Worm (Caenorhabditis elegans) whole organism, L1 larva: Measurements from ENCODE around the gene M60.6.

Source experiments
- C04F5.9 ChIP-seq: sonication (generic microtip); optimal IDR thresholded peaks from 2 replicates; lab custom pipeline; 2016; ENCODE audit warnings: missing genetic modification characterization, missing compliant biosample characterization
- F16B12.6 ChIP-seq: fragments of 150-350 bp; optimal IDR thresholded peaks from 2 replicates; lab custom pipeline; 2014; ENCODE audit warnings: missing biosample characterization, missing genetic modification characterization
- Y116A8C.19 ChIP-seq: sonication (generic microtip); optimal IDR thresholded peaks from 2 replicates; lab custom pipeline; 2016; ENCODE audit warnings: missing compliant biosample characterization, missing genetic modification characterization, borderline replicate concordance
- aha-1 ChIP-seq: fragments of 150-350 bp; optimal IDR thresholded peaks from 2 replicates; lab custom pipeline; 2014; ENCODE audit warnings: missing biosample characterization, missing genetic modification characterization
- alr-1 ChIP-seq: fragments of 200-800 bp; sonication (Bioruptor generic); optimal IDR thresholded peaks from 2 replicates; lab custom pipeline; 2018; ENCODE audit warnings: borderline replicate concordance, mild to moderate bottlenecking, missing genetic modification characterization, missing compliant biosample characterization
- blmp-1 ChIP-seq: fragments of 150-350 bp; optimal IDR thresholded peaks from 2 replicates; lab custom pipeline; 2014; ENCODE audit warnings: missing biosample characterization, missing genetic modification characterization
- ceh-8 ChIP-seq: fragments of 200-800 bp; sonication (Bioruptor generic); optimal IDR thresholded peaks from 2 replicates; lab custom pipeline; 2018; ENCODE audit warnings: mild to moderate bottlenecking, missing genetic modification characterization, moderate library complexity, missing compliant biosample characterization
- ceh-82 ChIP-seq, 3 experiments: fragments of 150-350 bp in 1 of 3; sonication (generic microtip) in 2 of 3; optimal IDR thresholded peaks; 2 replicates each; lab custom pipeline; 2014 to 2017; ENCODE audit warnings: missing biosample characterization in 3 of 3, missing genetic modification characterization in 3 of 3
- ceh-88 ChIP-seq: fragments of 200-800 bp; sonication (Bioruptor generic); IDR thresholded peaks from 2 replicates; pipeline ENCODE4 v1.3.6; 2022; ENCODE audit warnings: missing genetic modification characterization, missing compliant biosample characterization
- ces-1 ChIP-seq: fragments of 150-350 bp; optimal IDR thresholded peaks from 2 replicates; lab custom pipeline; 2014; ENCODE audit warnings: missing biosample characterization, missing genetic modification reagents, missing genetic modification characterization
- dpl-1 ChIP-seq, 3 experiments: fragments of 150-350 bp in 2 of 3; sonication (generic microtip) in 1 of 3; optimal IDR thresholded peaks; 2 replicates each; lab custom pipeline; 2014 to 2017; ENCODE audit warnings: missing biosample characterization in 3 of 3, missing genetic modification characterization in 3 of 3, missing genetic modification reagents in 3 of 3
- efl-1 ChIP-seq, 4 experiments: fragments of 150-350 bp; optimal IDR thresholded peaks in 3 of 4; peaks in 1 of 4; 1 replicate in 1 of 4; 2 replicates in 3 of 4; lab custom pipeline; 2014; ENCODE audit warnings: missing biosample characterization in 2 of 4, missing genetic modification characterization in 2 of 4, missing genetic modification reagents in 2 of 4
- efl-3 ChIP-seq: fragments of 200-800 bp; sonication (Bioruptor generic); optimal IDR thresholded peaks from 2 replicates; lab custom pipeline; 2018; ENCODE audit warnings: mild to moderate bottlenecking, missing genetic modification characterization, missing compliant biosample characterization
- egl-13 ChIP-seq: sonication (generic microtip); optimal IDR thresholded peaks from 2 replicates; lab custom pipeline; 2016; ENCODE audit warnings: missing genotype, missing genetic modification reagents, missing genetic modification characterization, missing compliant biosample characterization
- ets-5 ChIP-seq: fragments of 200-800 bp; sonication (Bioruptor generic); IDR thresholded peaks from 2 replicates; pipeline ENCODE4 v1.3.6; 2022; ENCODE audit warnings: missing genetic modification characterization, missing compliant biosample characterization
- fkh-10 ChIP-seq: sonication (generic microtip); optimal IDR thresholded peaks from 2 replicates; lab custom pipeline; 2017; ENCODE audit warnings: missing biosample characterization, missing genetic modification reagents, missing genetic modification characterization
- fkh-4 ChIP-seq: sonication (generic microtip); optimal IDR thresholded peaks from 2 replicates; lab custom pipeline; 2016; ENCODE audit warnings: missing compliant biosample characterization, missing genetic modification characterization, borderline replicate concordance
- fos-1 ChIP-seq: fragments of 150-350 bp; optimal IDR thresholded peaks from 2 replicates; lab custom pipeline; 2014; ENCODE audit warnings: missing biosample characterization, missing genetic modification characterization
- hlh-17 ChIP-seq: fragments of 200-800 bp; sonication (Bioruptor generic); optimal IDR thresholded peaks from 2 replicates; lab custom pipeline; 2018; ENCODE audit warnings: missing genetic modification characterization, mild to moderate bottlenecking, missing compliant biosample characterization, moderate library complexity, borderline replicate concordance
- hlh-4 ChIP-seq: sonication (generic microtip); optimal IDR thresholded peaks from 2 replicates; lab custom pipeline; 2016; ENCODE audit warnings: mild to moderate bottlenecking, missing genetic modification characterization, missing compliant biosample characterization
- irx-1 ChIP-seq: sonication (generic microtip); optimal IDR thresholded peaks from 2 replicates; lab custom pipeline; 2016; ENCODE audit warnings: missing genetic modification characterization, missing compliant biosample characterization
- isw-1 ChIP-seq: fragments of 200-800 bp; sonication (Bioruptor generic); IDR thresholded peaks from 2 replicates; pipeline ENCODE4 v1.3.6; 2022; ENCODE audit warnings: missing genetic modification characterization, missing compliant biosample characterization
- jun-1 ChIP-seq: fragments of 150-350 bp; optimal IDR thresholded peaks from 2 replicates; lab custom pipeline; 2014; ENCODE audit warnings: missing biosample characterization, missing genetic modification reagents, missing genetic modification characterization
- lin-15B ChIP-seq: fragments of 150-350 bp; sonication (generic microtip); optimal IDR thresholded peaks from 3 replicates; lab custom pipeline; 2014; ENCODE audit warnings: missing biosample characterization, missing genetic modification characterization
- lin-35 ChIP-seq, 2 experiments: fragments of 150-350 bp; optimal IDR thresholded peaks; 2 replicates each; lab custom pipeline; 2014; ENCODE audit warnings: missing biosample characterization in 2 of 2, missing genetic modification characterization in 2 of 2, missing genetic modification reagents in 2 of 2
- lir-3 ChIP-seq: sonication (generic microtip); optimal IDR thresholded peaks from 2 replicates; lab custom pipeline; 2016; ENCODE audit warnings: mild to moderate bottlenecking, missing genetic modification characterization, moderate library complexity, missing compliant biosample characterization; ENCODE audit not compliant: poor library complexity
- mdl-1 ChIP-seq, 2 experiments: fragments of 150-350 bp; optimal IDR thresholded peaks; 2 replicates each; lab custom pipeline; 2014 to 2017; ENCODE audit warnings: missing biosample characterization in 2 of 2, missing genetic modification characterization in 2 of 2, inconsistent platforms in 1 of 2
- mef-2 ChIP-seq: fragments of 150-350 bp; optimal IDR thresholded peaks from 2 replicates; lab custom pipeline; 2014; ENCODE audit warnings: missing biosample characterization, missing genetic modification characterization
- mep-1 ChIP-seq: fragments of 150-350 bp; optimal IDR thresholded peaks from 2 replicates; lab custom pipeline; 2014; ENCODE audit warnings: missing biosample characterization, missing genetic modification characterization
- nhr-11 ChIP-seq: fragments of 150-350 bp; optimal IDR thresholded peaks from 2 replicates; lab custom pipeline; 2014; ENCODE audit warnings: missing biosample characterization, missing genetic modification characterization
- nhr-19 ChIP-seq: fragments of 200-800 bp; sonication (Bioruptor generic); conservative IDR thresholded peaks from 2 replicates; pipeline ENCODE4 v1.3.6; 2022; ENCODE audit warnings: missing genetic modification characterization, missing compliant biosample characterization
- nhr-20 ChIP-seq: sonication (generic microtip); optimal IDR thresholded peaks from 2 replicates; lab custom pipeline; 2016; ENCODE audit warnings: mild to moderate bottlenecking, missing genetic modification characterization, missing compliant biosample characterization
- nhr-237 ChIP-seq: fragments of 150-350 bp; optimal IDR thresholded peaks from 2 replicates; lab custom pipeline; 2014; ENCODE audit warnings: missing biosample characterization, missing genetic modification characterization
- nhr-28 ChIP-seq: fragments of 150-350 bp; optimal IDR thresholded peaks from 2 replicates; lab custom pipeline; 2014; ENCODE audit warnings: missing biosample characterization, missing genetic modification characterization
- nhr-47 ChIP-seq: sonication (generic microtip); optimal IDR thresholded peaks from 2 replicates; lab custom pipeline; 2016; ENCODE audit warnings: mild to moderate bottlenecking, missing genetic modification characterization, moderate library complexity, missing compliant biosample characterization
- nhr-71 ChIP-seq: sonication (generic microtip); optimal IDR thresholded peaks from 2 replicates; lab custom pipeline; 2016; ENCODE audit warnings: mild to moderate bottlenecking, missing genetic modification characterization, moderate library complexity, missing compliant biosample characterization
- nhr-76 ChIP-seq: sonication (generic microtip); optimal IDR thresholded peaks from 2 replicates; lab custom pipeline; 2017; ENCODE audit warnings: missing biosample characterization, missing genetic modification characterization
- nhr-77 ChIP-seq: fragments of 150-350 bp; optimal IDR thresholded peaks from 2 replicates; lab custom pipeline; 2014; ENCODE audit warnings: missing biosample characterization, missing genetic modification characterization
- nhr-90 ChIP-seq: sonication (generic microtip); optimal IDR thresholded peaks from 2 replicates; lab custom pipeline; 2016; ENCODE audit warnings: mild to moderate bottlenecking, missing genetic modification characterization, missing compliant biosample characterization; ENCODE audit not compliant: poor library complexity
- pag-3 ChIP-seq: sonication (generic microtip); optimal IDR thresholded peaks from 2 replicates; lab custom pipeline; 2017; ENCODE audit warnings: missing genetic modification characterization, mild to moderate bottlenecking, missing compliant biosample characterization, antibody characterized with exemption, borderline replicate concordance; ENCODE audit not compliant: insufficient read depth
- pqm-1 ChIP-seq: sonication (generic microtip); optimal IDR thresholded peaks from 3 replicates; lab custom pipeline; 2017; ENCODE audit warnings: missing biosample characterization, missing genetic modification characterization
- skn-1 ChIP-seq: fragments of 150-350 bp; optimal IDR thresholded peaks from 2 replicates; lab custom pipeline; 2014; ENCODE audit warnings: missing biosample characterization, missing genetic modification characterization
- snu-23 ChIP-seq: sonication (generic microtip); optimal IDR thresholded peaks from 2 replicates; lab custom pipeline; 2016; ENCODE audit warnings: missing genetic modification characterization, missing compliant biosample characterization
- sox-4 ChIP-seq: sonication (generic microtip); optimal IDR thresholded peaks from 2 replicates; lab custom pipeline; 2016; ENCODE audit warnings: missing genetic modification characterization, missing compliant biosample characterization
- sup-37 ChIP-seq: fragments of 200-800 bp; sonication (Bioruptor generic); optimal IDR thresholded peaks from 2 replicates; lab custom pipeline; 2018; ENCODE audit warnings: mild to moderate bottlenecking, missing genetic modification characterization, missing compliant biosample characterization
- tbx-2 ChIP-seq: sonication (generic microtip); optimal IDR thresholded peaks from 2 replicates; lab custom pipeline; 2016; ENCODE audit warnings: missing genetic modification characterization, missing compliant biosample characterization
- tlp-1 ChIP-seq: fragments of 150-350 bp; optimal IDR thresholded peaks from 2 replicates; lab custom pipeline; 2014; ENCODE audit warnings: missing biosample characterization, missing genetic modification characterization
- unc-30 ChIP-seq: sonication (generic microtip); optimal IDR thresholded peaks from 2 replicates; lab custom pipeline; 2017; ENCODE audit warnings: missing biosample characterization, missing genetic modification characterization
- unc-62 ChIP-seq: fragments of 150-350 bp; optimal IDR thresholded peaks from 2 replicates; lab custom pipeline; 2014; ENCODE audit warnings: missing biosample characterization, missing genetic modification reagents, missing genetic modification characterization
- unc-86 ChIP-seq: sonication (generic microtip); optimal IDR thresholded peaks from 2 replicates; lab custom pipeline; 2016; ENCODE audit warnings: missing genetic modification characterization, missing compliant biosample characterization
- zag-1 ChIP-seq: fragments of 150-350 bp; optimal IDR thresholded peaks from 2 replicates; lab custom pipeline; 2014; ENCODE audit warnings: missing biosample characterization, missing genetic modification characterization
- ztf-11 ChIP-seq, 2 experiments: sonication (generic microtip); optimal IDR thresholded peaks; 2 replicates each; lab custom pipeline; 2016 to 2017; ENCODE audit warnings: missing genetic modification characterization in 2 of 2, missing biosample characterization in 1 of 2, missing compliant biosample characterization in 1 of 2

M60.6 gene

ce11 chrX:8231858-8232257 is 20.4 kb downstream of the M60.6 start, which contains the start of gene K02A6.3 (continued):
- TF ChIP-seq nhr-19 (GFP tag; lab: Robert Waterston, UW) (peak; percentile 95), pqm-1 (no peak), mef-2 (peak; percentile 85), nhr-237 (peak; percentile 43), egl-13 (tag; lab: Kevin White, UChicago) (peak; percentile 1), unc-30 (tag; lab: Kevin White, UChicago) (no peak), ceh-82 (tag; optimal IDR thresholded peaks at IDR 0.05; lab: Kevin White, UChicago) (peak; percentile 13 to 53 (median 26)), isw-1 (peak; percentile 46; the same call in 1 of the 2 replicates), nhr-11 (tag; lab: Kevin White, UChicago) (peak; percentile 18), efl-1 (optimal IDR thresholded peaks at IDR 0.05; lab: Kevin White, UChicago) (peak; percentile 43 to 60), efl-1 (GFP tag; optimal IDR thresholded peaks at IDR 0.05 in 1 of 2; lab: Kevin White, UChicago) (peak; percentile 35 to 91), F16B12.6 (tag; lab: Kevin White, UChicago) (peak; percentile 20), sup-37 (peak; percentile 58), nhr-76 (tag; lab: Kevin White, UChicago) (no peak), ceh-88 (GFP tag; lab: Robert Waterston, UW) (peak; percentile 76), nhr-28 (tag; lab: Kevin White, UChicago) (no peak), mdl-1 (tag; optimal IDR thresholded peaks at IDR 0.05; lab: Kevin White, UChicago) (peak; percentile 81 to 100), tbx-2 (tag; lab: Kevin White, UChicago) (peak; percentile 95), mep-1 (tag; lab: Kevin White, UChicago) (peak; percentile 82), fos-1 (tag; lab: Kevin White, UChicago) (peak; percentile 77), jun-1 (tag; lab: Kevin White, UChicago) (peak; percentile 77), lin-35 (GFP tag; optimal IDR thresholded peaks at IDR 0.05; lab: Kevin White, UChicago) (peak; percentile 62 to 89), ets-5 (GFP tag; lab: Robert Waterston, UW) (no peak), lir-3 (tag; lab: Kevin White, UChicago) (peak; percentile 84), irx-1 (tag; lab: Kevin White, UChicago) (peak; percentile 86), nhr-90 (tag; lab: Kevin White, UChicago) (peak; percentile 96), ces-1 (no peak), hlh-17 (GFP tag; lab: Kevin White, UChicago) (no peak), nhr-47 (peak; percentile 89), efl-3 (no peak), hlh-4 (tag; lab: Kevin White, UChicago) (no peak), nhr-71 (tag; lab: Kevin White, UChicago) (peak; percentile 98), pag-3 (tag; lab: Kevin White, UChicago) (no peak), tlp-1 (tag; lab: Kevin White, UChicago) (no peak), sox-4 (tag; lab: Kevin White, UChicago) (peak; percentile 57), fkh-4 (tag; lab: Kevin White, UChicago) (peak; percentile 33), ztf-11 (tag; optimal IDR thresholded peaks at IDR 0.05; lab: Kevin White, UChicago) (no peak), skn-1 (peak; percentile 62), snu-23 (GFP tag; lab: Kevin White, UChicago) (peak; percentile 97), nhr-20 (tag; lab: Kevin White, UChicago) (peak; percentile 98), alr-1 (no peak), unc-86 (tag; lab: Kevin White, UChicago) (peak; percentile 47), nhr-77 (tag; lab: Kevin White, UChicago) (peak; percentile 69), blmp-1 (tag; lab: Kevin White, UChicago) (peak; percentile 93), lin-15B (tag; lab: Kevin White, UChicago) (no peak), unc-62 (no peak), zag-1 (tag; lab: Kevin White, UChicago) (no peak), aha-1 (tag; lab: Kevin White, UChicago) (no peak), Y116A8C.19 (tag; lab: Kevin White, UChicago) (no peak), dpl-1 (GFP tag; optimal IDR thresholded peaks at IDR 0.05; lab: Kevin White, UChicago) (peak; percentile 25 to 55 (median 40)), ceh-8 (GFP tag; lab: Kevin White, UChicago) (no peak), C04F5.9 (tag; lab: Kevin White, UChicago) (peak; percentile 47), fkh-10 (peak; percentile 14)
